Fruit fly (Drosophila melanogaster) whole organism, adult: ENCODE results near the gene CG31926.

ENCODE experiments used
- CG12768 ChIP-seq: fragments of 200-800 bp; sonication (Bioruptor generic); optimal IDR thresholded peaks from 2 replicates; lab custom pipeline; 2017; ENCODE audit warnings: missing biosample characterization, missing genetic modification characterization, mild to moderate bottlenecking, moderate library complexity, missing genetic modification reagents
- Crg-1 ChIP-seq: fragments of 200-800 bp; sonication (Bioruptor generic); optimal IDR thresholded peaks from 2 replicates; lab custom pipeline; 2016; ENCODE audit warnings: missing biosample characterization, missing genetic modification characterization
- Mnt ChIP-seq: fragments of 200-800 bp; sonication (Bioruptor generic); optimal IDR thresholded peaks from 2 replicates; lab custom pipeline; 2016; ENCODE audit warnings: missing biosample characterization, mild to moderate bottlenecking, missing genetic modification characterization
- cic ChIP-seq: fragments of 200-800 bp; sonication (Bioruptor generic); optimal IDR thresholded peaks from 2 replicates; lab custom pipeline; 2017; ENCODE audit warnings: missing biosample characterization, mild to moderate bottlenecking, missing genetic modification characterization, moderate library complexity
- toe ChIP-seq: fragments of 200-800 bp; sonication (Bioruptor generic); optimal IDR thresholded peaks from 2 replicates; lab custom pipeline; 2016; ENCODE audit warnings: missing biosample characterization, missing genetic modification characterization

DNA sequence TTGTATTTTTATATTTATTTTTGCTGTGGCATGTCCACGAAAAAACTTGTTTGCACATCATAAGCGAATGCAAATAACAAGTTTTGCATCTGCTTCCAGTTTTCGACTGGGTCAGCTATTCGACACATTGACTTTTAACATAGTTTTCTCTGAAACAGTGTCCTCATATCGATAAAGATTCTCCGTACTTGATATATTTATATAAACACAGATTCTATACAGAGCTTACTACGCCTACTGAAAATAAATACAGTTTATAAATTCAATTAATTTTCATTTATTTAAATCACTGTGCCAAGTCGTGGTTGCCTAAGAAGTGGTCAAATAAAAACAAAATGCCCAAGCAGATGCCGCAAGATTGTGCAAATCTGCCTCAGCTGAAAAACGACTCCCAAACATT lies 40.0 kb downstream of the CG31926 start:
- TF ChIP-seq toe (GFP tag; lab: Kevin White, UChicago) (no peak), cic (GFP tag; lab: Kevin White, UChicago) (no peak), CG12768 (no peak), Crg-1 (no peak), Mnt (GFP tag; lab: Kevin White, UChicago) (no peak)
